Worm (Caenorhabditis elegans) whole organism, mixed stage, embryonic: ENCODE results near the gene acdh-8.

Experiments
- M03D4.4 ChIP-seq: sonication (generic microtip); optimal IDR thresholded peaks from 2 replicates; lab custom pipeline; 2017; ENCODE audit warnings: mild to moderate bottlenecking, missing genetic modification characterization, missing compliant biosample characterization
- bed-3 ChIP-seq: fragments of 200-800 bp; sonication (Bioruptor generic); optimal IDR thresholded peaks from 3 replicates; lab custom pipeline; 2018; ENCODE audit warnings: mild to moderate bottlenecking, missing genetic modification characterization, moderate library complexity, missing compliant biosample characterization
- blmp-1 ChIP-seq: fragments of 150-350 bp; optimal IDR thresholded peaks from 2 replicates; lab custom pipeline; 2014; ENCODE audit warnings: missing biosample characterization, missing genetic modification characterization
- ceh-39 ChIP-seq: fragments of 150-350 bp; optimal IDR thresholded peaks from 2 replicates; lab custom pipeline; 2014; ENCODE audit warnings: missing biosample characterization, missing genetic modification characterization
- ceh-43 ChIP-seq: fragments of 200-800 bp; sonication (Bioruptor generic); optimal IDR thresholded peaks from 2 replicates; lab custom pipeline; 2018; ENCODE audit warnings: mild to moderate bottlenecking, missing genetic modification characterization, moderate library complexity, missing compliant biosample characterization
- ceh-83 ChIP-seq: fragments of 200-800 bp; sonication (Bioruptor generic); optimal IDR thresholded peaks from 2 replicates; lab custom pipeline; 2018; ENCODE audit warnings: mild to moderate bottlenecking, missing genetic modification characterization, missing compliant biosample characterization
- cnd-1 ChIP-seq: fragments of 200-800 bp; sonication (Bioruptor generic); optimal IDR thresholded peaks from 2 replicates; lab custom pipeline; 2018; ENCODE audit warnings: mild to moderate bottlenecking, missing genetic modification characterization, missing compliant biosample characterization
- drap-1 ChIP-seq: fragments of 200-800 bp; sonication (Bioruptor generic); optimal IDR thresholded peaks from 3 replicates; lab custom pipeline; 2018; ENCODE audit warnings: mild to moderate bottlenecking, missing genetic modification characterization, missing compliant biosample characterization
- elt-1 ChIP-seq: sonication (generic microtip); optimal IDR thresholded peaks from 2 replicates; lab custom pipeline; 2017; ENCODE audit warnings: missing genetic modification characterization, mild to moderate bottlenecking, missing compliant biosample characterization, antibody characterized with exemption, moderate library complexity, borderline replicate concordance; ENCODE audit not compliant: insufficient read depth
- elt-3 ChIP-seq: fragments of 150-350 bp; optimal IDR thresholded peaks from 2 replicates; lab custom pipeline; 2014; ENCODE audit warnings: missing biosample characterization, missing genetic modification characterization
- ham-2 ChIP-seq: fragments of 200-800 bp; sonication (Bioruptor generic); optimal IDR thresholded peaks from 2 replicates; lab custom pipeline; 2018; ENCODE audit warnings: mild to moderate bottlenecking, missing genetic modification characterization, missing compliant biosample characterization
- hlh-1 ChIP-seq: fragments of 150-350 bp; optimal IDR thresholded peaks from 2 replicates; lab custom pipeline; 2014; ENCODE audit warnings: missing biosample characterization, missing genetic modification reagents, missing genetic modification characterization
- lin-13 ChIP-seq: fragments of 150-350 bp; optimal IDR thresholded peaks from 2 replicates; lab custom pipeline; 2014; ENCODE audit warnings: missing biosample characterization, missing genetic modification characterization
- lin-32 ChIP-seq: fragments of 200-800 bp; sonication (Bioruptor generic); optimal IDR thresholded peaks from 2 replicates; lab custom pipeline; 2018; ENCODE audit warnings: mild to moderate bottlenecking, missing genetic modification characterization, missing compliant biosample characterization
- lsy-2 ChIP-seq: fragments of 150-350 bp; optimal IDR thresholded peaks from 2 replicates; lab custom pipeline; 2014; ENCODE audit warnings: missing biosample characterization, missing genetic modification characterization
- mab-5 ChIP-seq: fragments of 150-350 bp; optimal IDR thresholded peaks from 2 replicates; lab custom pipeline; 2014; ENCODE audit warnings: missing biosample characterization, missing genetic modification characterization
- mls-2 ChIP-seq: sonication (generic microtip); optimal IDR thresholded peaks from 2 replicates; lab custom pipeline; 2016; ENCODE audit warnings: mild to moderate bottlenecking, missing genetic modification characterization, moderate library complexity, missing compliant biosample characterization
- nhr-2 ChIP-seq: fragments of 150-350 bp; optimal IDR thresholded peaks from 2 replicates; lab custom pipeline; 2014; ENCODE audit warnings: missing biosample characterization, missing genetic modification characterization
- nhr-237 ChIP-seq: fragments of 150-350 bp; optimal IDR thresholded peaks from 2 replicates; lab custom pipeline; 2014; ENCODE audit warnings: missing biosample characterization, missing genetic modification characterization
- nhr-28 ChIP-seq: fragments of 150-350 bp; optimal IDR thresholded peaks from 2 replicates; lab custom pipeline; 2014; ENCODE audit warnings: missing biosample characterization, missing genetic modification characterization
- pha-4 ChIP-seq: fragments of 150-350 bp; optimal IDR thresholded peaks from 2 replicates; lab custom pipeline; 2018; ENCODE audit warnings: missing biosample characterization, missing genetic modification reagents, missing genetic modification characterization
- snpc-4 ChIP-seq: fragments of 150-350 bp; optimal IDR thresholded peaks from 2 replicates; lab custom pipeline; 2014; ENCODE audit warnings: missing biosample characterization, missing genetic modification characterization
- sptf-1 ChIP-seq: sonication (generic microtip); optimal IDR thresholded peaks from 2 replicates; lab custom pipeline; 2017; ENCODE audit warnings: mild to moderate bottlenecking, missing genetic modification characterization, moderate library complexity, missing compliant biosample characterization
- tbx-8 ChIP-seq: fragments of 200-800 bp; sonication (Bioruptor generic); optimal IDR thresholded peaks from 2 replicates; lab custom pipeline; 2018; ENCODE audit warnings: mild to moderate bottlenecking, missing genetic modification characterization, moderate library complexity, missing compliant biosample characterization
- unc-120 ChIP-seq: sonication (generic microtip); optimal IDR thresholded peaks from 2 replicates; lab custom pipeline; 2017; ENCODE audit warnings: missing genetic modification characterization, missing compliant biosample characterization; ENCODE audit not compliant: poor library complexity, severe bottlenecking
- unc-39 ChIP-seq: fragments of 150-350 bp; optimal IDR thresholded peaks from 2 replicates; lab custom pipeline; 2014; ENCODE audit warnings: missing biosample characterization, missing genetic modification characterization
- unc-62 ChIP-seq: fragments of 150-350 bp; optimal IDR thresholded peaks from 2 replicates; lab custom pipeline; 2014; ENCODE audit warnings: missing biosample characterization, missing genetic modification reagents, missing genetic modification characterization
- zip-8 ChIP-seq: fragments of 150-350 bp; optimal IDR thresholded peaks from 2 replicates; lab custom pipeline; 2014; ENCODE audit warnings: missing biosample characterization, missing genetic modification characterization
- ztf-11 ChIP-seq: fragments of 150-350 bp; optimal IDR thresholded peaks from 2 replicates; lab custom pipeline; 2014; ENCODE audit warnings: missing biosample characterization, missing genetic modification characterization

acdh-8 gene

DNA sequence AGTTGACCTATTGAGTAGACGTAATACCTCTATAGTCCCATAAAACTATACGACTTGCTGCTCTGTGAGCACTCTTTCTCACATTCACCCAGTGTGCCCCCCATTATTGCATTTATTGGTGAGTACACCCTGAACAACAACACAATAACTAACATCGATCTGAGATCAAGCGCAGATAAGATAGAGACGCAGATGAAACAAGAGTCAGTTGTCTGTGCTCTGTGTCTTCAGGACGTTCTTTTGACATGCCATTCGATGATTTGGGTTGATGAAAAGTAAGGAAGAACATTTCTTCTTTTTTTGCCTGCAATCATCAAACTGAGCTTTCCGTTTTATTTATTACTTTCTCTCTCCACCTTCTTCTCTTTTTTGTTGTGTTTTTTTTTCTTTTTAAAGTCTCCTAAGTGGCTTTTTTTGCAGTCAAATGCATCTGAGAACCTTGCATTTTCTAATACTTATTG is 4.0 kb upstream of the acdh-8 start, which contains the start of gene lect-2:
Gene lect-2 (plus strand): TSS at position 411 of the 461 bp plus-strand sequence.
- TF ChIP-seq cnd-1 (tag; lab: Kevin White, UChicago) = no peak
- peak; percentile 94 for TF ChIP-seq hlh-1 (tag; lab: Kevin White, UChicago)
- peak; percentile 84 for TF ChIP-seq elt-1 (tag; lab: Kevin White, UChicago)
- peak; percentile 35 for TF ChIP-seq nhr-2
- TF ChIP-seq unc-120 (tag; lab: Kevin White, UChicago) = peak; percentile 6
- TF ChIP-seq elt-3 (tag; lab: Kevin White, UChicago) = no peak
- peak; percentile 28 for TF ChIP-seq unc-62

ce11 chrII:5792490-5792889 is 1.8 kb upstream of the acdh-8 start, which contains the start of gene K05F1.14:
K05F1.14 (minus strand) TSS chrII:5792590.
- TF ChIP-seq unc-62 = no peak
- TF ChIP-seq nhr-2 = no peak
- no peak for TF ChIP-seq zip-8 (tag; lab: Kevin White, UChicago)
- TF ChIP-seq ceh-39 (tag; lab: Kevin White, UChicago) = no peak
- no peak for TF ChIP-seq sptf-1 (tag; lab: Kevin White, UChicago)

ce11 chrII:5797348-5797977 is 3.2 kb downstream of the acdh-8 start, which contains the start of the genes msp-63 and msp-142:
msp-63 (minus strand) TSS chrII:5797448.
msp-142 (plus strand) TSS chrII:5797927.
- TF ChIP-seq ceh-43 (GFP tag; lab: Kevin White, UChicago) (no peak), cnd-1 (tag; lab: Kevin White, UChicago) (no peak), mab-5 (tag; lab: Kevin White, UChicago) (no peak), lin-32 (GFP tag; lab: Kevin White, UChicago) (no peak), hlh-1 (tag; lab: Kevin White, UChicago) (no peak), tbx-8 (GFP tag; lab: Kevin White, UChicago) (no peak), M03D4.4 (tag; lab: Kevin White, UChicago) (no peak), pha-4 (tag; lab: Kevin White, UChicago) (no peak), blmp-1 (tag; lab: Kevin White, UChicago) (no peak), unc-39 (tag; lab: Kevin White, UChicago) (no peak), ztf-11 (tag; lab: Kevin White, UChicago) (no peak), bed-3 (GFP tag; lab: Kevin White, UChicago) (no peak)

DNA sequence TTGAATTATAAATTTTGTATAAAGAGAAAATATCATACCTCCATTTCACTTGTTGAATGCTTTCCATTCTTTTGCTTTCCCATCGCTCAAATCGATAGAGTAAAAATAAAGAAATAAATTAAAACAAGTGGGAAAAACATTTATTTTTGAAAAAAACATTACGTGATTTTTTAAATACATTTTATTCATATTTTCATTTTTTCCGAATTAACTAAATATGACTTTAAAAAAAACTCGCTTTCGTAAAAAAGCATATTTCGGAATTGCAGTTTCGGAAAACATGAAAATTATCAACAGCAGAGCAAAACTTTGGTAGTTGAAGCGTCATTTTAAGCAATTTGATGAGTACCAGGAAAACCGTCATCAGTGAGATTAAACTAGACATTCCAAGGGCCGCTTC is 5.3 kb downstream of the acdh-8 start, which contains the start of gene K05F1.8:
Gene K05F1.8 (minus strand): TSS at position 101 of the 400 bp plus-strand sequence.
- no peak for TF ChIP-seq elt-3 (tag; lab: Kevin White, UChicago)
- no peak for TF ChIP-seq nhr-237 (tag; lab: Kevin White, UChicago)
- TF ChIP-seq bed-3 (GFP tag; lab: Kevin White, UChicago) = no peak
- TF ChIP-seq ceh-39 (tag; lab: Kevin White, UChicago) = no peak
- TF ChIP-seq ceh-43 (GFP tag; lab: Kevin White, UChicago) = no peak
- no peak for TF ChIP-seq M03D4.4 (tag; lab: Kevin White, UChicago)
- no peak for TF ChIP-seq ham-2
- no peak for TF ChIP-seq pha-4 (tag; lab: Kevin White, UChicago)

ce11 chrII:5801075-5801474 is 6.8 kb downstream of the acdh-8 start, which contains the start of the genes K05F1.9 and K05F1.1:
K05F1.9 (minus strand) TSS chrII:5801175.
K05F1.1 (plus strand) TSS chrII:5801382.
- TF ChIP-seq ztf-11 (tag; lab: Kevin White, UChicago) = no peak
- TF ChIP-seq ceh-43 (GFP tag; lab: Kevin White, UChicago) = no peak
- TF ChIP-seq mls-2 (tag; lab: Kevin White, UChicago) = no peak
- TF ChIP-seq nhr-28 (tag; lab: Kevin White, UChicago) = no peak
- TF ChIP-seq nhr-237 (tag; lab: Kevin White, UChicago) = no peak
- no peak for TF ChIP-seq M03D4.4 (tag; lab: Kevin White, UChicago)
- TF ChIP-seq mab-5 (tag; lab: Kevin White, UChicago) = no peak
- no peak for TF ChIP-seq lsy-2
- no peak for TF ChIP-seq cnd-1 (tag; lab: Kevin White, UChicago)
- TF ChIP-seq snpc-4 (tag; lab: Kevin White, UChicago) = no peak
- no peak for TF ChIP-seq lin-13 (tag; lab: Kevin White, UChicago)
- no peak for TF ChIP-seq bed-3 (GFP tag; lab: Kevin White, UChicago)
- TF ChIP-seq drap-1 (GFP tag; lab: Kevin White, UChicago) = no peak
- TF ChIP-seq ham-2 = no peak
- no peak for TF ChIP-seq nhr-2
- TF ChIP-seq ceh-83 (GFP tag; lab: Kevin White, UChicago) = no peak
